Worm (Caenorhabditis elegans): Measurements from ENCODE around the gene lact-5.

DNA sequence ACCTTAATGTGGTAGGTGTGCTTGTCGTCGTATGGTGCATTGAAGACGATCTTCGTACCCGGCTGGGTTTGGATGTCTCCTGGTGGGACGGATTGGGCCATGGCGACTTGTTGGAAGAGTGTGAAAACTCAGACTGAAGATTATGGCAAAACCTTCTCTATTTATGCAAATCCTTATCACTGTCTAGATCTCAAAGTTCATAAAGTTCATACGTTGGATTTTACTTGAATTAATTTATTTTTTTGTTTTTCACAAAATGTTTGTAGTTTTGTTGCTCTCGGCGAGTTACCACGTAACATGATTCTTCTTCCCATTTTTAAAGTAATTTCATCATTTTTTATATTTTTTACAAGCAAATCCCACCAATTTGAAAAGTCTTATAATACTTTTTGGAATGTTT lies 35.4 kb downstream of the lact-5 start, which contains the start of gene msp-3:
- no peak for TF ChIP-seq nhr-11 (tag; optimal IDR thresholded peaks at IDR 0.05)
- no peak for TF ChIP-seq sox-2 (GFP tag; IDR thresholded peaks at IDR 0.05)
- no peak for TF ChIP-seq pqm-1 (tag; optimal IDR thresholded peaks at IDR 0.05)
- TF ChIP-seq dve-1 (tag; optimal IDR thresholded peaks at IDR 0.05) = no peak
- TF ChIP-seq ceh-9 (tag; optimal IDR thresholded peaks at IDR 0.05) = no peak
- no peak for TF ChIP-seq ceh-22 (tag; optimal IDR thresholded peaks at IDR 0.05)
- no peak for TF ChIP-seq pag-3 (tag; optimal IDR thresholded peaks at IDR 0.05; ENCODE audit: borderline replicate concordance)
- no peak for TF ChIP-seq ets-4 (tag; optimal IDR thresholded peaks at IDR 0.05)
- no peak for TF ChIP-seq hlh-30 (tag; optimal IDR thresholded peaks at IDR 0.05; ENCODE audit: insufficient read depth)
- no peak for TF ChIP-seq ahr-1 (tag; optimal IDR thresholded peaks at IDR 0.05)
- TF ChIP-seq ceh-18 (tag; optimal IDR thresholded peaks at IDR 0.05) = no peak
- no peak for TF ChIP-seq unc-42 (tag; optimal IDR thresholded peaks at IDR 0.05)
- no peak for TF ChIP-seq Y22D7AL.16 (tag; optimal IDR thresholded peaks at IDR 0.05)

Measured in whole organism, late embryonic.